Worm (Caenorhabditis elegans) whole organism, late embryonic: ENCODE data around the gene rabs-5.

Source experiments
- C08G9.2 ChIP-seq: sonication (generic microtip); optimal IDR thresholded peaks from 2 replicates; lab custom pipeline; 2016; ENCODE audit warnings: mild to moderate bottlenecking, missing genetic modification characterization, moderate library complexity, missing compliant biosample characterization
- C38D4.7 ChIP-seq: fragments of 200-800 bp; sonication (Bioruptor generic); optimal IDR thresholded peaks from 2 replicates; lab custom pipeline; 2018; ENCODE audit warnings: mild to moderate bottlenecking, missing genetic modification characterization, moderate library complexity, missing compliant biosample characterization
- F13H6.1 ChIP-seq: sonication (generic microtip); optimal IDR thresholded peaks from 2 replicates; lab custom pipeline; 2016; ENCODE audit warnings: missing genetic modification characterization, missing compliant biosample characterization
- K09A11.1 ChIP-seq: sonication (generic microtip); optimal IDR thresholded peaks from 2 replicates; lab custom pipeline; 2017; ENCODE audit warnings: antibody characterized with exemption, mild to moderate bottlenecking, missing genetic modification characterization, missing compliant biosample characterization; ENCODE audit not compliant: insufficient read depth
- ahr-1 ChIP-seq: sonication (generic microtip); optimal IDR thresholded peaks from 2 replicates; lab custom pipeline; 2016; ENCODE audit warnings: missing genetic modification characterization, missing compliant biosample characterization
- ama-1 ChIP-seq: fragments of 150-350 bp; optimal IDR thresholded peaks from 2 replicates; lab custom pipeline; 2014
- ceh-14 ChIP-seq: sonication (generic microtip); optimal IDR thresholded peaks from 2 replicates; lab custom pipeline; 2016; ENCODE audit warnings: missing genotype, missing genetic modification characterization, missing compliant biosample characterization
- ceh-2 ChIP-seq: sonication (generic microtip); optimal IDR thresholded peaks from 2 replicates; lab custom pipeline; 2016; ENCODE audit warnings: missing genotype, missing genetic modification characterization, missing compliant biosample characterization
- ceh-31 ChIP-seq: sonication (generic microtip); optimal IDR thresholded peaks from 2 replicates; lab custom pipeline; 2016; ENCODE audit warnings: missing genetic modification characterization, missing compliant biosample characterization
- ceh-34 ChIP-seq: sonication (generic microtip); optimal IDR thresholded peaks from 2 replicates; lab custom pipeline; 2016; ENCODE audit warnings: mild to moderate bottlenecking, missing genetic modification characterization, missing compliant biosample characterization
- ceh-45 ChIP-seq: fragments of 200-800 bp; sonication (Bioruptor generic); IDR thresholded peaks from 2 replicates; pipeline ENCODE4 v1.3.6; 2022; ENCODE audit warnings: missing genetic modification reagents, missing genetic modification characterization, missing compliant biosample characterization
- ceh-6 ChIP-seq: fragments of 200-800 bp; sonication (Bioruptor generic); optimal IDR thresholded peaks from 2 replicates; lab custom pipeline; 2018; ENCODE audit warnings: mild to moderate bottlenecking, missing genetic modification characterization, missing compliant biosample characterization
- che-1 ChIP-seq: sonication (generic microtip); optimal IDR thresholded peaks from 2 replicates; lab custom pipeline; 2016; ENCODE audit warnings: mild to moderate bottlenecking, missing genetic modification characterization, missing compliant biosample characterization
- ets-4 ChIP-seq: sonication (generic microtip); optimal IDR thresholded peaks from 2 replicates; lab custom pipeline; 2016; ENCODE audit warnings: missing genetic modification characterization, missing compliant biosample characterization
- eyg-1 ChIP-seq: sonication (generic microtip); optimal IDR thresholded peaks from 2 replicates; lab custom pipeline; 2016; ENCODE audit warnings: missing genotype, missing genetic modification characterization, missing compliant biosample characterization
- gmeb-2 ChIP-seq: sonication (generic microtip); optimal IDR thresholded peaks from 2 replicates; lab custom pipeline; 2016; ENCODE audit warnings: missing genetic modification characterization, inconsistent platforms, missing compliant biosample characterization
- hlh-30 ChIP-seq: sonication (generic microtip); optimal IDR thresholded peaks from 2 replicates; lab custom pipeline; 2017; ENCODE audit warnings: antibody characterized with exemption, missing genetic modification characterization, missing compliant biosample characterization; ENCODE audit not compliant: insufficient read depth
- lin-11 ChIP-seq: fragments of 200-800 bp; sonication (Bioruptor generic); optimal IDR thresholded peaks from 2 replicates; lab custom pipeline; 2018; ENCODE audit warnings: mild to moderate bottlenecking, missing genetic modification characterization, missing compliant biosample characterization
- nfya-1 ChIP-seq: sonication (generic microtip); optimal IDR thresholded peaks from 2 replicates; lab custom pipeline; 2017; ENCODE audit warnings: missing genetic modification characterization, mild to moderate bottlenecking, missing compliant biosample characterization, antibody characterized with exemption, moderate library complexity
- pat-9 ChIP-seq: fragments of 200-800 bp; sonication (Bioruptor generic); optimal IDR thresholded peaks from 2 replicates; lab custom pipeline; 2018; ENCODE audit warnings: mild to moderate bottlenecking, missing genetic modification characterization, moderate library complexity, missing compliant biosample characterization
- pha-2 ChIP-seq: sonication (generic microtip); optimal IDR thresholded peaks from 2 replicates; lab custom pipeline; 2017; ENCODE audit warnings: mild to moderate bottlenecking, missing genetic modification characterization, missing compliant biosample characterization
- pqm-1 ChIP-seq: sonication (generic microtip); optimal IDR thresholded peaks from 2 replicates; lab custom pipeline; 2016; ENCODE audit warnings: missing genetic modification characterization, missing compliant biosample characterization
- pros-1 ChIP-seq: fragments of 150-350 bp; optimal IDR thresholded peaks from 2 replicates; lab custom pipeline; 2014; ENCODE audit warnings: missing biosample characterization, missing genetic modification reagents, missing genetic modification characterization
- tbx-2 ChIP-seq: sonication (generic microtip); optimal IDR thresholded peaks from 2 replicates; lab custom pipeline; 2016; ENCODE audit warnings: missing genetic modification characterization, missing compliant biosample characterization
- ttx-3 ChIP-seq: sonication (generic microtip); optimal IDR thresholded peaks from 2 replicates; lab custom pipeline; 2016; ENCODE audit warnings: missing genetic modification reagents, missing genetic modification characterization, missing compliant biosample characterization
- unc-3 ChIP-seq, 2 experiments: fragments of 200-800 bp in 1 of 2; sonication (Bioruptor generic) in 1 of 2; sonication (generic microtip) in 1 of 2; conservative IDR thresholded peaks in 1 of 2; optimal IDR thresholded peaks in 1 of 2; 2 replicates each; pipeline versions ENCODE4 v1.3.6 to Lab custom; 2016 to 2022; ENCODE audit warnings: missing compliant biosample characterization in 2 of 2, missing genetic modification characterization in 2 of 2, missing genetic modification reagents in 1 of 2
- unc-42 ChIP-seq: sonication (generic microtip); optimal IDR thresholded peaks from 2 replicates; lab custom pipeline; 2016; ENCODE audit warnings: missing genotype, missing genetic modification characterization, missing compliant biosample characterization
- unc-55 ChIP-seq: sonication (generic microtip); optimal IDR thresholded peaks from 2 replicates; lab custom pipeline; 2017; ENCODE audit warnings: missing biosample characterization, missing genetic modification reagents, missing genetic modification characterization
- zip-5 ChIP-seq: sonication (generic microtip); optimal IDR thresholded peaks from 2 replicates; lab custom pipeline; 2016; ENCODE audit warnings: missing genetic modification characterization, missing compliant biosample characterization
- ztf-16 ChIP-seq: sonication (generic microtip); optimal IDR thresholded peaks from 2 replicates; lab custom pipeline; 2017; ENCODE audit warnings: missing genetic modification characterization, missing compliant biosample characterization

Gene rabs-5

DNA sequence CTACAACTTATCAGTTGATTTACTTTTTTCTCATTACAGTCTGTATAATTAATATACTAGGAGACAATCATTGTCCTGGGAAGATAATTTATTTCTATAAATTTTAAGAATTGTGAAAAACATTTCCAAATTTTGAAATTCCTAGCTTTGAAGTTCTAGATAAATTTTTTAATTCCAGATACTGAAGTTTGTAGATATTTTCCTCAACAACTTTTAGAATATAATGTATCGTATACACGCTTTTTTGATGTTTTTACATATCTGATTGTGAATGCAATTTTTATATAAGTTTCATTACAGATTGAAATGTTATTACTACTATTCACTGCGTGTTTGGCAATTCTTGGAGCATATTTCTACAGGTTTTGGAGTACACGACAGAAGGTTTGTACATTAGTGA, 44.7 kb upstream of the rabs-5 start, which contains the start of gene faah-2:
Gene faah-2 (plus strand): TSS at position 301 of the 400 bp plus-strand sequence.
- TF ChIP-seq pha-2 (tag; lab: Kevin White, UChicago) (no peak), ama-1 (no peak), ceh-34 (tag; lab: Kevin White, UChicago) (no peak), gmeb-2 (tag; lab: Kevin White, UChicago) (no peak), F13H6.1 (tag; lab: Kevin White, UChicago) (no peak), zip-5 (tag; lab: Kevin White, UChicago) (no peak), C08G9.2 (tag; lab: Kevin White, UChicago) (no peak), tbx-2 (tag; lab: Kevin White, UChicago) (no peak), ceh-31 (tag; lab: Kevin White, UChicago) (no peak), K09A11.1 (tag; lab: Kevin White, UChicago) (no peak), ahr-1 (no peak)

DNA sequence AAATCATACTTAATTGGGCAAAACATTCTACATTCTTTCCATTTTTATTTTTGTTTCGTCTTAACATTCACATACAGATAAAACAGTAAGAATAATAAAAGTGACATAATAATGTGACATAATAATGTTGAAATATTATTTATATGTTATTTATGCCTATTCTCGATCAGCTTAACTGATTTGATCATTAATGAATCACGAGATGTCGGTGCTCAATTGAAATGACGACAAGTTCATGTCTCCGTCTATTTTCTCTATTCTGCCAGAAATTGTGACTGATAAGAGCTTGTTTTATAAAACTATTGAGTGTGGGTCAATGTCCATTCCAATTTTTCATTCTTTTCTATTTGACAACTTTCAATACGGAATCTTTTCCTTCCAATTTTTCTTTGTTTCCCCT, 44.3 kb upstream of the rabs-5 start:
- TF ChIP-seq pqm-1, result no peak
- TF ChIP-seq gmeb-2 (tag; lab: Kevin White, UChicago), result no peak
- TF ChIP-seq eyg-1 (tag; lab: Kevin White, UChicago), result no peak
- TF ChIP-seq che-1 (tag; lab: Kevin White, UChicago), result no peak
- no peak for TF ChIP-seq unc-3 (GFP tag; conservative IDR thresholded peaks at IDR 0.05; lab: Robert Waterston, UW)
- no peak for TF ChIP-seq unc-3 (tag; optimal IDR thresholded peaks at IDR 0.05; lab: Kevin White, UChicago)
- no peak for TF ChIP-seq ets-4 (tag; lab: Kevin White, UChicago)
- TF ChIP-seq C38D4.7 (GFP tag; lab: Kevin White, UChicago), result no peak
- no peak for TF ChIP-seq K09A11.1 (tag; lab: Kevin White, UChicago)
- no peak for TF ChIP-seq ceh-45 (GFP tag; lab: Robert Waterston, UW)
- TF ChIP-seq ttx-3 (tag; lab: Kevin White, UChicago), result no peak
- TF ChIP-seq unc-42 (tag; lab: Kevin White, UChicago), result no peak

DNA sequence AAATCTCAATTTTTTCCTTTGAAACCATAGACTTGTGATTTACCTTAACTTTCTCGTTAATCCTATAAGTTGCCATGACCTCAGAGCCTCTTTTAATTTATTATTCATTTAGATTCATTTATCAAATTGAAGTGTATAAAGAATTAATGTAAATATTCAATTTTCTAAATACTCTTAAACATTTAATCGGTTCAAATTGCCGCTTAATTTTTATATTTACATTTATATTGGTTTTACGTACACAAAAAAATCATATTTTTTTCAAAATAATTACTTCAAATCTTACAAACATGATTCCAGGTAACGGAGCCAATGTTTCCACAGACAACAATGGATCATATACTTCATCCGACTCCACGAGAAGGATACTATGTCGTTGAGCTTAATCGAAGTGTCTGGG, 41.1 kb upstream of the rabs-5 start, which contains the start of gene pmk-1:
Gene pmk-1 (plus strand): TSS at position 301 of the 400 bp plus-strand sequence.
- TF ChIP-seq ceh-2 (tag; lab: Kevin White, UChicago), result no peak

DNA sequence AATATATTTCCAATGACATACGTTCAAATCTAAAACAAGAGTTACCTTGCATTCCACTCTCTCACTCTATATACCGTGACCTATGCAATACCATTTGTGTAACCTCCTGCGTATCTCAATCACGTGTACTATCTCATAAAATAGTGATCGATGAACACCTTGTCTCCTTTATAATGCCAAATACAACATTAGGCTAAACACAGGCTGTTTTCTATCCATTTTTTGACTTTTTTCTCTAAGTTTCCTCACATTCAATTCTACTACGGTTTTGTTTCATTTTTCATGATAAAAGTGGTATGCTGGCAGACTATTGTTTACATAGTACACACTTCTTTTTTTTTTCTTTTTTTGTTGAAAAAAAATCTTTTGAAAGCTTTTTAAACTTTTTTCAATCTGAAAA, 38.9 kb upstream of the rabs-5 start:
- TF ChIP-seq ets-4 (tag; lab: Kevin White, UChicago) (no peak), hlh-30 (tag; lab: Kevin White, UChicago) (peak; percentile 91), nfya-1 (peak; percentile 10)

DNA sequence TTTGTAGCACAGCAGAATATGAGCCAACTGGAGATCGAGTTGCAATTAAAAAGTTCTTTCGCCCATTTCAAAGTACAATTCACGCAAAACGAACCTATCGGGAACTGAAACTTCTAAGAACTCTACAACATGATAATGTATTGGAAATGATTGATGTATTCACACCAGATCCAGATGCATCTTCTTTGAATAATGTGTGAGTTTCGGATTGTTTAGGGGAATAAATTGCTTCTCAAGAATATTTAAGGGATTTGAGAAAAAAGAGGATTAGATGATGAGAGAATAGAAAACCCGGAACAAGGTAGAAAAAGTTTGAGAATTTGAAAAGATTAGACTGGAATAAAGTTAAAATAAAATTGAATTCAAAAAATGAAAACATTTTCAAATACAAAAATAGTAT, 36.9 kb upstream of the rabs-5 start:
- TF ChIP-seq ztf-16 (tag; lab: Kevin White, UChicago), result no peak
- TF ChIP-seq lin-11 (tag; lab: Kevin White, UChicago), result no peak
- TF ChIP-seq zip-5 (tag; lab: Kevin White, UChicago), result no peak
- TF ChIP-seq ceh-45 (GFP tag; lab: Robert Waterston, UW), result no peak

DNA sequence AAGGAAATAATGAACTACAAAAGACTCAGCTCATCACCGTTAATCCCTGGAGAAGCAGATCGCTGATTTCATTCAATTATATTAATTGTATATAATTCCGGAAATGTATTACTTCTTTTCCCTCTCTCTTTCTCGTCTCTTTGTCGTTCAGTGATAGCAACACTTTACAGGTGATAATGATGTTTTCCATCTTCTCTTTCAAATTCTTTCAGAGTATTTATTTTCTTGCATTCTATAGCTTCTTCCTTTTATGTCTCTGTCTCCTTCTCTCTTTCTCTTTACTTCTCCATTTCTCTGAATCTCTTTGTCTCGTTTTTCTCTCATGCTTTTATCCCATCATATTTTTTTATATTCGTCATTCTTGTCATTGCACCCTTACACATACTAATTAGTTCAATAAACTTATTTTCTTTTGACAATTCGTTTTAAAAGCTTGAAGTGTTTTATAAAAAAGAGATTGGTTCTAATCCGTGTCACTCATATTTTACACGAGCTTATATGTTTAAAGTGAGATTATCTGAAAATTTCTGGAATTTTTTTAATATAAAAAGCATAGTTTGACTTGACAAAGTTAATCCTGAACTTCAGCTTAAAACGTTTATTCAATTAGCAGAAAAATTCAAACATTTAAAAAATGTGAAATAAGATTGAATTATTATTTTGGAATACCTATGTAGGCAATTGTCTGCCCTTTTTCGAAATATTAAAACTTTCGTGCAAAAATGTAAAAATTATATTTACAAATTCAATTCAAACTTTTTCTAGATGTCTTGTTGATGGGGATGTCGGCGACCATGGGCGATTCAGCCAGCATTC, 35.5 kb upstream of the rabs-5 start, which contains the start of gene pmk-2:
Gene pmk-2 (plus strand): TSS at position 766 of the 816 bp plus-strand sequence.
- TF ChIP-seq K09A11.1 (tag; lab: Kevin White, UChicago), result no peak
- TF ChIP-seq pros-1, result no peak
- no peak for TF ChIP-seq ceh-6 (GFP tag; lab: Kevin White, UChicago)
- peak; percentile 6 for TF ChIP-seq ceh-14 (tag; lab: Kevin White, UChicago)
- no peak for TF ChIP-seq zip-5 (tag; lab: Kevin White, UChicago)
- TF ChIP-seq unc-42 (tag; lab: Kevin White, UChicago), result peak; percentile 49
- no peak for TF ChIP-seq unc-55
- no peak for TF ChIP-seq pat-9
- no peak for TF ChIP-seq ama-1
